Fruit fly (Drosophila melanogaster) whole organism, wandering third instar larva: ENCODE results near the gene GNBP3.

Source experiments
- Abd-B ChIP-seq: fragments of >200 bp; optimal IDR thresholded peaks from 2 replicates; lab custom pipeline; 2017; ENCODE audit warnings: missing biosample characterization, missing genetic modification characterization
- CG32264 ChIP-seq: fragments of 200-800 bp; sonication (Bioruptor generic); optimal IDR thresholded peaks from 2 replicates; lab custom pipeline; 2016; ENCODE audit warnings: missing biosample characterization, missing genetic modification characterization
- CG9705 ChIP-seq: fragments of 200-800 bp; sonication (Bioruptor generic); optimal IDR thresholded peaks from 2 replicates; lab custom pipeline; 2018; ENCODE audit warnings: missing biosample characterization, mild to moderate bottlenecking, missing genetic modification characterization
- Dif ChIP-seq: fragments of 200-275, 200-300 bp; sonication (Bioruptor generic); optimal IDR thresholded peaks from 2 replicates; lab custom pipeline; 2018; ENCODE audit warnings: missing biosample characterization, missing genetic modification characterization; ENCODE audit not compliant: partially characterized antibody
- GATAd ChIP-seq: sonication (Bioruptor generic); optimal IDR thresholded peaks from 2 replicates; lab custom pipeline; 2016; ENCODE audit warnings: missing biosample characterization, missing genetic modification characterization
- HLH106 ChIP-seq: fragments of 200-800 bp; optimal IDR thresholded peaks from 3 replicates; lab custom pipeline; 2019; ENCODE audit warnings: missing biosample characterization, mild to moderate bottlenecking, missing genetic modification characterization, moderate library complexity
- Hnf4 ChIP-seq: fragments of 200-800 bp; sonication (Bioruptor generic); optimal IDR thresholded peaks from 2 replicates; lab custom pipeline; 2016; ENCODE audit warnings: missing biosample characterization, mild to moderate bottlenecking, missing genetic modification characterization
- Hr83 ChIP-seq: fragments of 200-300 bp; sonication (Bioruptor generic); optimal IDR thresholded peaks from 2 replicates; lab custom pipeline; 2016; ENCODE audit warnings: missing biosample characterization, mild to moderate bottlenecking, missing genetic modification characterization, moderate library complexity; ENCODE audit not compliant: poor library complexity, severe bottlenecking
- Jra ChIP-seq: sonication (Bioruptor generic); optimal IDR thresholded peaks from 2 replicates; lab custom pipeline; 2016; ENCODE audit warnings: missing biosample characterization, missing genetic modification characterization
- Mio ChIP-seq: sonication (Bioruptor generic); optimal IDR thresholded peaks from 2 replicates; lab custom pipeline; 2016; ENCODE audit warnings: missing biosample characterization, missing genetic modification characterization
- Myc ChIP-seq: fragments of >200 bp; optimal IDR thresholded peaks from 2 replicates; lab custom pipeline; 2017
- OdsH ChIP-seq: fragments of 200-800 bp; sonication (Bioruptor generic); optimal IDR thresholded peaks from 2 replicates; lab custom pipeline; 2016; ENCODE audit warnings: missing biosample characterization, mild to moderate bottlenecking, missing genetic modification characterization
- Rel ChIP-seq, 2 experiments: fragments of 200-800 bp; sonication (Bioruptor generic) in 1 of 2; optimal IDR thresholded peaks; 2 replicates in 1 of 2; 3 replicates in 1 of 2; lab custom pipeline; 2016 to 2019; ENCODE audit warnings: mild to moderate bottlenecking in 2 of 2, missing biosample characterization in 2 of 2, missing genetic modification characterization in 2 of 2, moderate library complexity in 1 of 2
- Sp1 ChIP-seq: fragments of 200-800 bp; sonication (Bioruptor generic); optimal IDR thresholded peaks from 3 replicates; lab custom pipeline; 2019; ENCODE audit warnings: missing biosample characterization, mild to moderate bottlenecking, missing genetic modification characterization, moderate library complexity
- Vsx2 ChIP-seq: fragments of 200-300, 225-300 bp; sonication (Bioruptor generic); optimal IDR thresholded peaks from 2 replicates; lab custom pipeline; 2018; ENCODE audit warnings: missing biosample characterization, missing genetic modification characterization; ENCODE audit not compliant: partially characterized antibody
- br ChIP-seq: fragments of 200-800 bp; sonication (Bioruptor generic); optimal IDR thresholded peaks from 2 replicates; lab custom pipeline; 2016; ENCODE audit warnings: missing biosample characterization, missing genetic modification characterization
- brk ChIP-seq: fragments of 200-800 bp; sonication (Bioruptor generic); optimal IDR thresholded peaks from 2 replicates; lab custom pipeline; 2016; ENCODE audit warnings: missing biosample characterization, mild to moderate bottlenecking, missing genetic modification characterization
- dl ChIP-seq, 2 experiments: fragments of 175-275, 200-275 bp in 1 of 2; fragments of 200-275 bp in 1 of 2; sonication (Bioruptor generic); optimal IDR thresholded peaks; lab custom pipeline; 2018; ENCODE audit warnings: mild to moderate bottlenecking in 2 of 2, missing biosample characterization in 2 of 2, missing genetic modification characterization in 2 of 2, moderate library complexity in 2 of 2; ENCODE audit not compliant: partially characterized antibody in 2 of 2, insufficient read depth in 1 of 2
- dsf ChIP-seq: sonication (Bioruptor generic); optimal IDR thresholded peaks from 2 replicates; lab custom pipeline; 2016; ENCODE audit warnings: missing biosample characterization, missing genetic modification characterization, borderline replicate concordance
- ey ChIP-seq: fragments of 200-800 bp; sonication (Bioruptor generic); optimal IDR thresholded peaks from 2 replicates; lab custom pipeline; 2016; ENCODE audit warnings: missing biosample characterization, missing genetic modification characterization
- foxo ChIP-seq, 2 experiments: fragments of 200-800 bp; sonication (Bioruptor generic); optimal IDR thresholded peaks; 2 replicates in 1 of 2; 3 replicates in 1 of 2; lab custom pipeline; 2016 to 2017; ENCODE audit warnings: missing biosample characterization in 2 of 2, missing genetic modification characterization in 2 of 2
- fru ChIP-seq: fragments of 200-800 bp; sonication (Bioruptor generic); optimal IDR thresholded peaks from 3 replicates; lab custom pipeline; 2016; ENCODE audit warnings: missing biosample characterization, mild to moderate bottlenecking, missing genetic modification characterization
- h ChIP-seq: fragments of 200-800 bp; sonication (Bioruptor generic); optimal IDR thresholded peaks from 3 replicates; lab custom pipeline; 2016; ENCODE audit warnings: missing biosample characterization, mild to moderate bottlenecking, missing genetic modification characterization
- jim ChIP-seq: fragments of 175-275, 200-325 bp; sonication (Bioruptor generic); optimal IDR thresholded peaks from 2 replicates; lab custom pipeline; 2016; ENCODE audit warnings: missing biosample characterization, mild to moderate bottlenecking, missing genetic modification characterization
- lola ChIP-seq: fragments of >200 bp; optimal IDR thresholded peaks from 2 replicates; lab custom pipeline; 2017; ENCODE audit warnings: missing biosample characterization, missing genetic modification characterization
- pan ChIP-seq: fragments of >200 bp; optimal IDR thresholded peaks from 2 replicates; lab custom pipeline; 2017
- psq ChIP-seq: fragments of 200-800 bp; sonication (Bioruptor generic); optimal IDR thresholded peaks from 3 replicates; lab custom pipeline; 2017; ENCODE audit warnings: missing biosample characterization, mild to moderate bottlenecking, missing genetic modification characterization, moderate library complexity
- rgr ChIP-seq: fragments of 200-800 bp; sonication (Bioruptor generic); optimal IDR thresholded peaks from 3 replicates; lab custom pipeline; 2016; ENCODE audit warnings: missing biosample characterization, mild to moderate bottlenecking, missing genetic modification characterization
- sage ChIP-seq: fragments of 200-800 bp; sonication (Bioruptor generic); optimal IDR thresholded peaks from 2 replicates; lab custom pipeline; 2016; ENCODE audit warnings: missing biosample characterization, mild to moderate bottlenecking, missing genetic modification characterization
- sv ChIP-seq: fragments of 200-800 bp; sonication (Bioruptor generic); optimal IDR thresholded peaks from 3 replicates; lab custom pipeline; 2016; ENCODE audit warnings: missing biosample characterization, missing genetic modification characterization
- usp ChIP-seq: fragments of >200 bp; optimal IDR thresholded peaks from 2 replicates; lab custom pipeline; 2017; ENCODE audit warnings: missing biosample characterization, missing genetic modification characterization
- woc ChIP-seq: sonication (Bioruptor generic); optimal IDR thresholded peaks from 2 replicates; lab custom pipeline; 2016; ENCODE audit warnings: missing biosample characterization, mild to moderate bottlenecking, missing genetic modification characterization

GNBP3 gene

dm6 chr3L:8953199-8953956, 1.4 kb upstream of the GNBP3 start:
- TF ChIP-seq pan (lab: Kevin White, UChicago): no peak
- peak; percentile 36 for TF ChIP-seq ey (GFP tag; lab: Kevin White, UChicago)
- peak; percentile 15 for TF ChIP-seq OdsH
- no peak for TF ChIP-seq CG32264
- TF ChIP-seq Vsx2 (GFP tag; lab: Kevin White, UChicago): peak; percentile 53
- no peak for TF ChIP-seq CG9705 (GFP tag; lab: Kevin White, UChicago)
- peak; percentile 61 for TF ChIP-seq Sp1 (GFP tag; lab: Kevin White, UChicago)
- no peak for TF ChIP-seq jim (GFP tag; lab: Kevin White, UChicago)
- TF ChIP-seq fru: peak; percentile 43
- no peak for TF ChIP-seq dl (GFP tag; optimal IDR thresholded peaks at IDR 0.05; lab: Kevin White, UChicago; ENCODE audit: insufficient read depth in 1 of 2, partially characterized antibody in 2 of 2)
- TF ChIP-seq Hnf4 (GFP tag; lab: Kevin White, UChicago): peak; percentile 29
- TF ChIP-seq sv: peak; percentile 12
- TF ChIP-seq rgr: peak; percentile 32
- peak; percentile 4 for TF ChIP-seq Dif (GFP tag; lab: Kevin White, UChicago)
- TF ChIP-seq HLH106 (tag; lab: Kevin White, UChicago): peak; percentile 66
- TF ChIP-seq br (GFP tag; lab: Kevin White, UChicago): peak; percentile 58
- peak in 1 of 2 experiments; percentile 62 for TF ChIP-seq foxo (GFP tag; optimal IDR thresholded peaks at IDR 0.05; lab: Kevin White, UChicago)
- TF ChIP-seq h: peak; percentile 56
- peak; percentile 65 for TF ChIP-seq woc (GFP tag; lab: Kevin White, UChicago)

- TF ChIP-seq psq (GFP tag; lab: Kevin White, UChicago) (peak; percentile 31), fru (peak; percentile 89), Vsx2 (GFP tag; lab: Kevin White, UChicago) (peak; percentile 64), Hr83 (GFP tag; lab: Kevin White, UChicago) (peak; percentile 6), Rel (GFP tag; optimal IDR thresholded peaks at IDR 0.05; lab: Kevin White, UChicago) (no peak), Rel (tag; optimal IDR thresholded peaks at IDR 0.05; lab: Kevin White, UChicago) (no peak), CG32264 (peak; percentile 10)
Measured at dm6 chr3L:8953962-8954647, 716 bp upstream of the GNBP3 start, which contains the start of the genes CG43783 and orb2. CG43783 (minus strand) TSS chr3L:8954272. orb2 (minus strand) TSS chr3L:8954463.

DNA sequence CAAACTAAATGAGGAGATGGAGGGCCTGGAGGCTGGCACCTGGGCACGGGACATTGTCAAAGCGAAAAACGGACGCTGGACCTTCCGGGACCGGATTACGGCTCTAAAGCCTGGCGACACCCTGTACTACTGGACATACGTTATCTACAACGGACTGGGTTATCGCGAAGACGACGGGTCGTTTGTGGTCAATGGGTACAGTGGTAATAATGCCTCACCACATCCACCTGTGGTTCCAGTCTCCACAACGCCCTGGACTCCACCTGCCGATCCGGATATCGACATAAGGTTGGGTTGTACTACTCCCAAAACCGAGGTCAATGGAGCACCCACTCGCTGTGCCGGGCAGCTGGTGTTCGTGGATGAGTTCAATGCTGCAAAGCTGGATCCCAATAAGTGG, 378 bp downstream of the GNBP3 start:
- no peak for TF ChIP-seq foxo (GFP tag; optimal IDR thresholded peaks at IDR 0.05; lab: Kevin White, UChicago)
- no peak for TF ChIP-seq sv
- TF ChIP-seq Myc (lab: Kevin White, UChicago): no peak
- no peak for TF ChIP-seq OdsH
- TF ChIP-seq usp: no peak
- TF ChIP-seq h: no peak

DNA sequence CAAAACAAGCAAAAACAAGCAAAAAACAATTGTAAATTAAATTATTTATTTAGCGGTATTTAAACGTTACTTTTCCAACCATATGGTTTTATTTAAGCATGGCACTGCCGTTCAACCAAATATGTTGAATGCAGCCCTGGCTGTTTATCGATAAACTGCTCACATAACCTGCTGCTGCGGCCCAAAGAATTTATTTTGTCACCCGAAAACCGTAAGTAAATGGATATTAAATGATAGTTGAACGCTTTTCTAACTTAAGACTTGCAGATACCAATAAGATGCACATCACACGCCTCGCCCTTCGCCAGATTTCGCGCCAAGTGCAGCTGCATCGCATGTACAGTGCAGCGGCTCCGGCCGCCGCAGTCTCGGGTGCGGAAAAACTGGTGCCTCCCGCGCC, 1.8 kb downstream of the GNBP3 start, which contains the start of gene mRpL12:
Gene mRpL12, plus strand, starts transcription at position 123 of the 400 bp plus-strand sequence.
- TF ChIP-seq dsf (GFP tag; lab: Kevin White, UChicago) (no peak), Mio (GFP tag; lab: Kevin White, UChicago) (no peak), CG9705 (GFP tag; lab: Kevin White, UChicago) (no peak), Rel (GFP tag; optimal IDR thresholded peaks at IDR 0.05; lab: Kevin White, UChicago) (no peak), Rel (tag; optimal IDR thresholded peaks at IDR 0.05; lab: Kevin White, UChicago) (no peak), foxo (GFP tag; optimal IDR thresholded peaks at IDR 0.05; lab: Kevin White, UChicago) (no peak), woc (GFP tag; lab: Kevin White, UChicago) (no peak)
- TF ChIP-seq, all 38 proteins: peak for 0

DNA sequence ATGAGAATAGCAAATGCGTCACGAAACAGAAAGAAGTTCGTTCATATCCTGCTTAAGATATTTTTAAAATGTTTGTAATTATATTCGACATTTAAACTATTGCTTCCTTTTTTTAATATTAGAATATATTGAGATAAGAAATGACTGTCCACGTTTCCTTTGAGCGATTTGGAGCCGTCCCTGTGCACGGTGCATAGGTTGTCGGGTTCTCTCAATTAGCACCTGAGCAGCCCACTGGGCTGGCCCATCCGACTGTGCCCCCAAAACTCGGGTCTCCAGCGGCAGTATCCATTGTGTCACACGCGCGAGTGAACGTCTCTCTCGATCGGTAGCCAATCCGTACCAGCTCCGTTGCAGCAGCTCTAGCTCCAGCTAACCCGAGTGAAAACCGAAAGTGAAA, 3.7 kb downstream of the GNBP3 start, which contains the start of gene CG13313:
Gene CG13313, plus strand, starts transcription at position 301 of the 400 bp plus-strand sequence.
- TF ChIP-seq Abd-B (GFP tag; lab: Kevin White, UChicago): no peak
- TF ChIP-seq fru: no peak
- TF ChIP-seq Jra (GFP tag; lab: Kevin White, UChicago): no peak
- TF ChIP-seq HLH106 (tag; lab: Kevin White, UChicago): no peak
- no peak for TF ChIP-seq GATAd (GFP tag; lab: Kevin White, UChicago)
- TF ChIP-seq brk (GFP tag; lab: Kevin White, UChicago): no peak
- TF ChIP-seq CG9705 (GFP tag; lab: Kevin White, UChicago): no peak
- TF ChIP-seq sage (GFP tag; lab: Kevin White, UChicago): no peak
- TF ChIP-seq lola (GFP tag; lab: Kevin White, UChicago): no peak
- TF ChIP-seq jim (GFP tag; lab: Kevin White, UChicago): no peak
- no peak for TF ChIP-seq Mio (GFP tag; lab: Kevin White, UChicago)
- TF ChIP-seq foxo (GFP tag; optimal IDR thresholded peaks at IDR 0.05; lab: Kevin White, UChicago): no peak
- TF ChIP-seq, all 38 proteins: peak for 0
